Worm (Caenorhabditis elegans) whole organism, late embryonic: Measurements from ENCODE around the gene cest-19.

Experiments
- C08G9.2 ChIP-seq: sonication (generic microtip); optimal IDR thresholded peaks from 2 replicates; lab custom pipeline; 2016; ENCODE audit warnings: mild to moderate bottlenecking, missing genetic modification characterization, moderate library complexity, missing compliant biosample characterization
- F13H6.1 ChIP-seq: sonication (generic microtip); optimal IDR thresholded peaks from 2 replicates; lab custom pipeline; 2016; ENCODE audit warnings: missing genetic modification characterization, missing compliant biosample characterization
- T23F11.4 ChIP-seq: fragments of 200-800 bp; sonication (Bioruptor generic); optimal IDR thresholded peaks from 2 replicates; lab custom pipeline; 2018; ENCODE audit warnings: mild to moderate bottlenecking, missing genetic modification characterization, missing compliant biosample characterization
- ahr-1 ChIP-seq: sonication (generic microtip); optimal IDR thresholded peaks from 2 replicates; lab custom pipeline; 2016; ENCODE audit warnings: missing genetic modification characterization, missing compliant biosample characterization
- ama-1 ChIP-seq: fragments of 150-350 bp; optimal IDR thresholded peaks from 2 replicates; lab custom pipeline; 2014
- ceh-14 ChIP-seq: sonication (generic microtip); optimal IDR thresholded peaks from 2 replicates; lab custom pipeline; 2016; ENCODE audit warnings: missing genotype, missing genetic modification characterization, missing compliant biosample characterization
- ceh-18 ChIP-seq: sonication (generic microtip); optimal IDR thresholded peaks from 2 replicates; lab custom pipeline; 2016; ENCODE audit warnings: missing genetic modification characterization, missing compliant biosample characterization
- ceh-19 ChIP-seq: fragments of 200-800 bp; sonication (Bioruptor generic); optimal IDR thresholded peaks from 2 replicates; lab custom pipeline; 2018; ENCODE audit warnings: mild to moderate bottlenecking, missing genetic modification characterization, missing compliant biosample characterization
- ceh-2 ChIP-seq: sonication (generic microtip); optimal IDR thresholded peaks from 2 replicates; lab custom pipeline; 2016; ENCODE audit warnings: missing genotype, missing genetic modification characterization, missing compliant biosample characterization
- ceh-24 ChIP-seq: sonication (generic microtip); optimal IDR thresholded peaks from 2 replicates; lab custom pipeline; 2016; ENCODE audit warnings: mild to moderate bottlenecking, missing genetic modification characterization, missing compliant biosample characterization
- ceh-34 ChIP-seq: sonication (generic microtip); optimal IDR thresholded peaks from 2 replicates; lab custom pipeline; 2016; ENCODE audit warnings: mild to moderate bottlenecking, missing genetic modification characterization, missing compliant biosample characterization
- ceh-6 ChIP-seq: fragments of 200-800 bp; sonication (Bioruptor generic); optimal IDR thresholded peaks from 2 replicates; lab custom pipeline; 2018; ENCODE audit warnings: mild to moderate bottlenecking, missing genetic modification characterization, missing compliant biosample characterization
- che-1 ChIP-seq: sonication (generic microtip); optimal IDR thresholded peaks from 2 replicates; lab custom pipeline; 2016; ENCODE audit warnings: mild to moderate bottlenecking, missing genetic modification characterization, missing compliant biosample characterization
- dve-1 ChIP-seq: sonication (generic microtip); optimal IDR thresholded peaks from 2 replicates; lab custom pipeline; 2017; ENCODE audit warnings: antibody characterized with exemption, mild to moderate bottlenecking, missing genetic modification characterization, missing compliant biosample characterization
- elt-2 ChIP-seq: sonication (generic microtip); optimal IDR thresholded peaks from 2 replicates; lab custom pipeline; 2016; ENCODE audit warnings: missing genetic modification reagents, missing genetic modification characterization, missing compliant biosample characterization
- eyg-1 ChIP-seq: sonication (generic microtip); optimal IDR thresholded peaks from 2 replicates; lab custom pipeline; 2016; ENCODE audit warnings: missing genotype, missing genetic modification characterization, missing compliant biosample characterization
- fax-1 ChIP-seq: sonication (generic microtip); optimal IDR thresholded peaks from 2 replicates; lab custom pipeline; 2016; ENCODE audit warnings: missing genotype, missing genetic modification characterization, missing compliant biosample characterization
- fkh-6 ChIP-seq: sonication (generic microtip); optimal IDR thresholded peaks from 2 replicates; lab custom pipeline; 2016; ENCODE audit warnings: missing genetic modification characterization, missing compliant biosample characterization
- hlh-15 ChIP-seq: sonication (generic microtip); optimal IDR thresholded peaks from 2 replicates; lab custom pipeline; 2016; ENCODE audit warnings: missing genetic modification characterization, missing compliant biosample characterization
- hlh-6 ChIP-seq: sonication (generic microtip); optimal IDR thresholded peaks from 2 replicates; lab custom pipeline; 2016; ENCODE audit warnings: missing genotype, missing genetic modification characterization, missing compliant biosample characterization
- hlh-8 ChIP-seq: sonication (generic microtip); optimal IDR thresholded peaks from 2 replicates; lab custom pipeline; 2016; ENCODE audit warnings: missing genotype, missing genetic modification characterization, missing compliant biosample characterization
- madf-2 ChIP-seq: sonication (generic microtip); optimal IDR thresholded peaks from 2 replicates; lab custom pipeline; 2017; ENCODE audit warnings: missing genetic modification characterization, missing compliant biosample characterization
- mec-3 ChIP-seq: sonication (generic microtip); optimal IDR thresholded peaks from 2 replicates; lab custom pipeline; 2016; ENCODE audit warnings: borderline replicate concordance, missing genetic modification characterization, missing compliant biosample characterization
- nfya-1 ChIP-seq: sonication (generic microtip); optimal IDR thresholded peaks from 2 replicates; lab custom pipeline; 2017; ENCODE audit warnings: missing genetic modification characterization, mild to moderate bottlenecking, missing compliant biosample characterization, antibody characterized with exemption, moderate library complexity
- nhr-11 ChIP-seq: fragments of 150-350 bp; optimal IDR thresholded peaks from 2 replicates; lab custom pipeline; 2014; ENCODE audit warnings: missing biosample characterization, missing genetic modification characterization
- nhr-232 ChIP-seq: sonication (generic microtip); optimal IDR thresholded peaks from 2 replicates; lab custom pipeline; 2016; ENCODE audit warnings: missing genetic modification characterization, missing compliant biosample characterization
- odd-2 ChIP-seq: sonication (generic microtip); optimal IDR thresholded peaks from 2 replicates; lab custom pipeline; 2017; ENCODE audit warnings: antibody characterized with exemption, mild to moderate bottlenecking, missing genetic modification characterization, missing compliant biosample characterization
- pag-3 ChIP-seq: sonication (generic microtip); optimal IDR thresholded peaks from 2 replicates; lab custom pipeline; 2016; ENCODE audit warnings: missing compliant biosample characterization, missing genetic modification characterization, borderline replicate concordance
- pax-1 ChIP-seq: fragments of 150-350 bp; optimal IDR thresholded peaks from 2 replicates; lab custom pipeline; 2014; ENCODE audit warnings: missing biosample characterization, missing genetic modification characterization
- pha-2 ChIP-seq: sonication (generic microtip); optimal IDR thresholded peaks from 2 replicates; lab custom pipeline; 2017; ENCODE audit warnings: mild to moderate bottlenecking, missing genetic modification characterization, missing compliant biosample characterization
- pqm-1 ChIP-seq: sonication (generic microtip); optimal IDR thresholded peaks from 2 replicates; lab custom pipeline; 2016; ENCODE audit warnings: missing genetic modification characterization, missing compliant biosample characterization
- pros-1 ChIP-seq: fragments of 150-350 bp; optimal IDR thresholded peaks from 2 replicates; lab custom pipeline; 2014; ENCODE audit warnings: missing biosample characterization, missing genetic modification reagents, missing genetic modification characterization
- sdc-2 ChIP-seq: sonication (generic microtip); optimal IDR thresholded peaks from 2 replicates; lab custom pipeline; 2016; ENCODE audit warnings: missing genotype, missing genetic modification characterization, missing compliant biosample characterization
- sox-2 ChIP-seq: fragments of 200-800 bp; sonication (Bioruptor generic); IDR thresholded peaks from 2 replicates; pipeline ENCODE4 v1.3.6; 2022; ENCODE audit warnings: missing genetic modification reagents, missing genetic modification characterization, missing compliant biosample characterization
- tbx-7 ChIP-seq: sonication (generic microtip); optimal IDR thresholded peaks from 2 replicates; lab custom pipeline; 2016; ENCODE audit warnings: missing genotype, missing genetic modification characterization, missing compliant biosample characterization
- unc-3 ChIP-seq, 2 experiments: fragments of 200-800 bp in 1 of 2; sonication (Bioruptor generic) in 1 of 2; sonication (generic microtip) in 1 of 2; conservative IDR thresholded peaks in 1 of 2; optimal IDR thresholded peaks in 1 of 2; 2 replicates each; pipeline versions ENCODE4 v1.3.6 to Lab custom; 2016 to 2022; ENCODE audit warnings: missing compliant biosample characterization in 2 of 2, missing genetic modification characterization in 2 of 2, missing genetic modification reagents in 1 of 2
- unc-55 ChIP-seq: sonication (generic microtip); optimal IDR thresholded peaks from 2 replicates; lab custom pipeline; 2017; ENCODE audit warnings: missing biosample characterization, missing genetic modification reagents, missing genetic modification characterization
- unc-86 ChIP-seq: sonication (generic microtip); optimal IDR thresholded peaks from 2 replicates; lab custom pipeline; 2016; ENCODE audit warnings: missing genetic modification characterization, missing compliant biosample characterization
- ztf-16 ChIP-seq: sonication (generic microtip); optimal IDR thresholded peaks from 2 replicates; lab custom pipeline; 2017; ENCODE audit warnings: missing genetic modification characterization, missing compliant biosample characterization

The cest-19 gene

DNA sequence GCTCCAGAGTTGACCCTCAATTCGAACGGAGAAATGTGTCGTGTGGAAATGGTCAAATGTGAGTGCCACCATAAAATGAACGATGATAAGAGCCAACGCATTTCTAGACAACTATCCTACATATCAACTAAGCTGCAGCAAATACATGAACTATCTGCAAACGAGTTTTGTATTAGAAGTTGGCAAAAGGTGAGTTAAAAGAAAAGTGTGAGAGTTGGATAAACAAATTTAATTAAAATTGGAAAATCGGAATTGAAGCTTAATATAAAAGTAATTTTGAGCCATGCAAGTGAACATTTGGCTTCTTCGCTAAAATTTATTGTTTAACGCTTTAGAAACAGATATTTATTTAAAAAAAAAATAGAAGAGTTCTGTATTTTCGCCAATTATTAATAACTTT, at the start of gene cest-19:
TSS of gene cest-19 (minus strand) at position 101 of the 400 bp plus-strand sequence.
- TF ChIP-seq pros-1 (tag; lab: Kevin White, UChicago) (no peak), madf-2 (tag; lab: Kevin White, UChicago) (no peak), mec-3 (tag; lab: Kevin White, UChicago) (no peak), eyg-1 (no peak), unc-86 (no peak), odd-2 (tag; lab: Kevin White, UChicago) (no peak), elt-2 (tag; lab: Kevin White, UChicago) (no peak), fax-1 (tag; lab: Kevin White, UChicago) (no peak), che-1 (no peak), hlh-6 (no peak), ceh-19 (GFP tag; lab: Kevin White, UChicago) (no peak), sox-2 (no peak), pqm-1 (no peak)

DNA sequence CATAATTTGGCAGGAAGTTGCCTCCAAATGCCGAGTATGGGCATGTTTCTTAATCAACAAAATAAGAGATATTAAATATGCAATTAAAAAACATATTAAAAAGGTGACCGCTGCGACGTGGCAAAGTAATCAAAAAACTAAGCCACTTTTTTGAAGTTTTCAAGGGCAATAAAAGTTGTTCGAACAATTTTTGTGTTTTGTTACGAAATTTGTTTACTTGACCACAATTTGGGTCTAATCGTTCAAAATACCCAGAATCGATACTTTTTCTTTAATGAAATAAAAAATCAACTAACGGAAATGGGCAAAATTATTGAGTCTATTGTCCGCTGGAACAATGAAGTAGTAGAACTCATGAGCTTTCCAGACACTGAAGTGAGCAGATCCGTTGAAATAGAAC, 49.2 kb upstream of the cest-19 start, which contains the start of gene Y1B5A.1:
TSS of gene Y1B5A.1 (plus strand) at position 301 of the 400 bp plus-strand sequence.
- TF ChIP-seq ceh-24 (tag; lab: Kevin White, UChicago) (no peak), ceh-18 (tag; lab: Kevin White, UChicago) (no peak), nhr-11 (no peak), fax-1 (tag; lab: Kevin White, UChicago) (no peak), pha-2 (tag; lab: Kevin White, UChicago) (no peak), ztf-16 (tag; lab: Kevin White, UChicago) (no peak), ceh-19 (GFP tag; lab: Kevin White, UChicago) (no peak), F13H6.1 (tag; lab: Kevin White, UChicago) (no peak), pax-1 (tag; lab: Kevin White, UChicago) (no peak), T23F11.4 (GFP tag; lab: Kevin White, UChicago) (no peak), sox-2 (no peak), ceh-6 (GFP tag; lab: Kevin White, UChicago) (no peak), dve-1 (tag; lab: Kevin White, UChicago) (no peak), ceh-34 (tag; lab: Kevin White, UChicago) (no peak), unc-3 (GFP tag; conservative IDR thresholded peaks at IDR 0.05; lab: Robert Waterston, UW) (no peak), unc-3 (tag; optimal IDR thresholded peaks at IDR 0.05; lab: Kevin White, UChicago) (no peak), unc-55 (no peak), fkh-6 (no peak), C08G9.2 (no peak), madf-2 (tag; lab: Kevin White, UChicago) (no peak), hlh-8 (no peak)
- TF ChIP-seq, all 69 proteins: peak for 0

DNA sequence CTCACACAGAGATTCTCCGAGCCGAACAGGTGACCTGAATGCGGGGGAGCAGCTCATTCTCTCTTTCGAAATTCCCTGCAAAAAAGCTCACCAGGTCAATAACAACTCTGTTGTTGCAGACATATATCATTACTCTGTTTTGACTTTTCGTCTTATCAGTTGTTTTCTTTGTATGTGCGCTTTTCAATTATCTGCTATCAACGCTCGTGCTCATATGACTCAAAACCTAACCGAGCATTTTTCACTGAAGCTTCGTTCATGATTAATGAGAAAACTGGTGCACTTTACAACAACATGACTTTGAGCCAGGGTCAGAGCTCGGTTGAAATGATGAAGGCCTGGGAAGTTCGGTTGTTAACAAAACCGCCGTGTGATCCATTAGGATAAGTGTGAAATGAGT, 40.6 kb upstream of the cest-19 start:
- TF ChIP-seq eyg-1: no peak
- no peak for TF ChIP-seq ceh-14
- no peak for TF ChIP-seq nfya-1
- no peak for TF ChIP-seq dve-1 (tag; lab: Kevin White, UChicago)
- TF ChIP-seq ceh-18 (tag; lab: Kevin White, UChicago): no peak
- no peak for TF ChIP-seq pag-3 (tag; lab: Kevin White, UChicago)
- no peak for TF ChIP-seq ahr-1 (tag; lab: Kevin White, UChicago)
- TF ChIP-seq hlh-15 (tag; lab: Kevin White, UChicago): no peak
- no peak for TF ChIP-seq nhr-232
- TF ChIP-seq ama-1 (lab: Kevin White, UChicago): no peak
- no peak for TF ChIP-seq T23F11.4 (GFP tag; lab: Kevin White, UChicago)
- no peak for TF ChIP-seq ceh-2 (tag; lab: Kevin White, UChicago)

DNA sequence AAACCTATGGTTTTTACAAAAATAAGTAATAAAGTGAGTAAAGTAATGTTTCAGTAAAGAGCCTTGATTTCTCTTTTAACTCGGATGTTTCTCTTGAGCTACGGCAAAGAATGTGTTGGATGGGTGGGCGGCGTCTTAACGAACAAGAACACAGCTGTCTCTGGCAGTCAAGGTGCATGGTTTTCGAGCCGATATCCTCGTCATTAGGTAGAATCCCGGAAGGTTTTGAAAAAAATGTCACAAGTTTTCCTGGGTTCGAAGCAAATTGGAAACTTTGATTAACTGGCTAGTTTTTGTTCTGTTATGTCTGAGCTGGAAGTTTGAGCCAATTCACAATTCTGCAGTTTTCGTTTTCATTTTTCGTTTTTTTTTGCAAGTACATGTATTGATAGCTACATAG, 39.4 kb upstream of the cest-19 start, which contains the start of gene B0403.6:
TSS of gene B0403.6 (minus strand) at position 101 of the 400 bp plus-strand sequence.
- no peak for TF ChIP-seq hlh-6
- no peak for TF ChIP-seq T23F11.4 (GFP tag; lab: Kevin White, UChicago)
- no peak for TF ChIP-seq ahr-1 (tag; lab: Kevin White, UChicago)
- TF ChIP-seq tbx-7 (tag; lab: Kevin White, UChicago): no peak
- TF ChIP-seq sdc-2 (tag; lab: Kevin White, UChicago): no peak
